Fruit fly (Drosophila melanogaster): ENCODE measurements around the gene CG1806.

The CG1806 gene

DNA sequence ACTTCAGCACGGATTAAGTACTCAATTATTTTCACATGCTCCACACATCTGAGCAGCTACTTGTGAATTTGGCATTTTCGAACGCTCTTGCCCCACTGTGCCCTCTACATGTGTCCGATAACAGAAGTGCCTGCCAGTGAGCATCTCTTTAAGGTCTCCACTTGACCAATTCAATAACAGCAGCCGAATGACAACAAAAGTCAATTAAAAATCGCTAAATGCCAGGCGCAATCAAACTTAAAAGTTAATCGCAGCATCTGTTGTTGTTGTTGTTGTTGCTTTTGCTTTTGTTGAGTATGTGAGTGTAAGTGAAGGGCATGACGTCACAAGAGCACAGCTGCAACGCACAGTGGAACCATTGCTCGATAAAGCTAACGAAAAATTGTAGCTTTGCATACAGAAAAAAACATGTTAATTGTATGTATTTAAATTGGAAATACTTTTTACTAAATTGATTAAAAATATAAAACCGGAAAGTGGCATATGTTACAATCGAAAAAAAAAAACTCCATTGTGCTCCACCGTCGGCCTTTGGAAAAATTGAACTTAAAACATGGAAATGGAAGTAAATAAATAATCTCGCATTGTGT is 7.9 kb downstream of the CG1806 start (continued):
- TF ChIP-seq CG11560 (tag; IDR thresholded peaks at IDR 0.05) (no peak), Trl (optimal IDR thresholded peaks at IDR 0.05) (no peak), Trl (GFP tag; optimal IDR thresholded peaks at IDR 0.05) (no peak), CG2202 (tag; optimal IDR thresholded peaks at IDR 0.05) (no peak), Gsc (GFP tag; IDR thresholded peaks at IDR 0.05) (no peak), CG6813 (GFP tag; optimal IDR thresholded peaks at IDR 0.05) (peak; percentile 13), Neu2 (GFP tag; optimal IDR thresholded peaks at IDR 0.05; ENCODE audit: borderline replicate concordance) (no peak), Dp (GFP tag; optimal IDR thresholded peaks at IDR 0.05) (no peak), pum (GFP tag; optimal IDR thresholded peaks at IDR 0.05) (peak; percentile 6), Ets65A (GFP tag) (peak; percentile 74), CG14667 (GFP tag; IDR thresholded peaks at IDR 0.05) (peak; percentile 37; the same call in 1 of the 2 replicates), Stat92E (GFP tag; optimal IDR thresholded peaks at IDR 0.05) (no peak), BEAF-32 (GFP tag; optimal IDR thresholded peaks at IDR 0.05) (no peak), CG15601 (tag; optimal IDR thresholded peaks at IDR 0.05) (no peak), CG15269 (tag; optimal IDR thresholded peaks at IDR 0.05) (peak; percentile 37), CG34376 (GFP tag; optimal IDR thresholded peaks at IDR 0.05) (no peak), CTCF (GFP tag; optimal IDR thresholded peaks at IDR 0.05) (no peak), vvl (GFP tag; IDR thresholded peaks at IDR 0.05) (peak; percentile 69), CG8359 (GFP tag; optimal IDR thresholded peaks at IDR 0.05; ENCODE audit: borderline replicate concordance) (peak; percentile 67), CG17802 (tag; optimal IDR thresholded peaks at IDR 0.05) (no peak), Xbp1 (GFP tag; optimal IDR thresholded peaks at IDR 0.05) (peak; percentile 36), E2f2 (GFP tag; IDR thresholded peaks at IDR 0.05) (peak; percentile 34; the same call in 1 of the 2 replicates), tio (GFP tag; optimal IDR thresholded peaks at IDR 0.05) (no peak), Lhr (GFP tag; optimal IDR thresholded peaks at IDR 0.05) (no peak), CG6175 (GFP tag; IDR thresholded peaks at IDR 0.05) (no peak), CG3281 (GFP tag; optimal IDR thresholded peaks at IDR 0.05) (no peak), CG13894 (tag; optimal IDR thresholded peaks at IDR 0.05) (no peak), ATbp (GFP tag; optimal IDR thresholded peaks at IDR 0.05) (no peak), dati (GFP tag; IDR thresholded peaks at IDR 0.05) (no peak), crc (GFP tag; optimal IDR thresholded peaks at IDR 0.05) (peak; percentile 23), CG10321 (GFP tag; IDR thresholded peaks at IDR 0.05) (no peak), knrl (GFP tag; IDR thresholded peaks at IDR 0.05; ENCODE audit: partially characterized antibody) (no peak), pros (GFP tag; optimal IDR thresholded peaks at IDR 0.05) (no peak), NfI (GFP tag; optimal IDR thresholded peaks at IDR 0.05) (no peak), gcm (GFP tag; optimal IDR thresholded peaks at IDR 0.05) (no peak), tup (GFP tag; optimal IDR thresholded peaks at IDR 0.05) (no peak), BtbVII (GFP tag; optimal IDR thresholded peaks at IDR 0.05) (no peak), sim (GFP tag; IDR thresholded peaks at IDR 0.05) (no peak), pita (GFP tag; optimal IDR thresholded peaks at IDR 0.05) (no peak), CG7556 (GFP tag; optimal IDR thresholded peaks at IDR 0.05) (no peak), wdn (GFP tag; IDR thresholded peaks at IDR 0.05) (no peak), CG12744 (GFP tag; optimal IDR thresholded peaks at IDR 0.05) (no peak), chm (GFP tag; IDR thresholded peaks at IDR 0.05) (no peak), CG4328 (GFP tag; optimal IDR thresholded peaks at IDR 0.05) (no peak), Hsf (GFP tag; optimal IDR thresholded peaks at IDR 0.05) (peak; percentile 17), CG7745 (tag; optimal IDR thresholded peaks at IDR 0.05) (no peak), CG12391 (tag; optimal IDR thresholded peaks at IDR 0.05) (peak; percentile 36), Gug (GFP tag; IDR thresholded peaks at IDR 0.05) (peak; percentile 27; the same call in 2 of the 4 replicates), CG7271 (tag; optimal IDR thresholded peaks at IDR 0.05) (no peak), br (optimal IDR thresholded peaks at IDR 0.05) (no peak), her (GFP tag; optimal IDR thresholded peaks at IDR 0.05) (no peak)
